Worm (Caenorhabditis elegans) whole organism, midembryonic: Measurements from ENCODE around the gene drd-50.
"Not testable (repeated sequence)": the region's sequence is repeated elsewhere in the genome, so short reads cannot be mapped to it uniquely, and the experiment has no call there.

ENCODE experiments used
- klf-2 ChIP-seq: fragments of 200-800 bp; sonication (Bioruptor generic); conservative IDR thresholded peaks from 2 replicates; pipeline ENCODE4 v1.3.6; 2022; ENCODE audit warnings: missing genetic modification reagents, missing genetic modification characterization, missing compliant biosample characterization
- med-1 ChIP-seq: sonication (generic microtip); optimal IDR thresholded peaks from 2 replicates; lab custom pipeline; 2017; ENCODE audit warnings: missing genetic modification characterization, mild to moderate bottlenecking, missing compliant biosample characterization, antibody characterized with exemption, missing genetic modification reagents; ENCODE audit not compliant: insufficient read depth
- ref-1 ChIP-seq: fragments of 200-800 bp; sonication (Bioruptor generic); conservative IDR thresholded peaks from 2 replicates; pipeline ENCODE4 v1.3.6; 2022; ENCODE audit warnings: missing genetic modification reagents, missing genetic modification characterization, missing compliant biosample characterization
- ztf-23 ChIP-seq: fragments of 200-800 bp; sonication (Bioruptor generic); IDR thresholded peaks from 2 replicates; pipeline ENCODE4 v1.3.6; 2022; ENCODE audit warnings: missing genetic modification reagents, missing genetic modification characterization, missing compliant biosample characterization

DNA sequence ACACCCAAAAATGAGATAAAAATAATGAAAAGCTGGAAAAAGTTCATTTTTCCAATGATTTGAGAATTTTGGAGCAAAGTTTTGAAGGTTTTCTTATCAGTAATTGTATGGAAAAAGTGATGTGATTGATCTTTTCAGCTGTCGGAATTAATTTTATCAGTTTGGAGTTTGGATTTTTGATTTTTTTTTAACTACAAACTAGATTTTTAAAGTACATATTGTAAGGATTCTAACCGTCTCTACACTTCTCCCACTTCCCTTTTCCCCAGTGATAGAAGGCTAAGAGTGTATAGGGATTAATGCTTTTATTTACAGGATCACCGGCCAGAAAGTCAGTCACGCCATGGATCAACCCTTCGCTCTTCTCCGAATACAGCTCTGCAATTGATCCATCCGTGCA, 8.1 kb downstream of the drd-50 start, which contains the start of gene F49F1.7:
- not testable (repeated sequence) for TF ChIP-seq klf-2 (GFP tag; lab: Robert Waterston, UW); med-1; ztf-23 (GFP tag; lab: Robert Waterston, UW); ref-1 (GFP tag; lab: Robert Waterston, UW)
